Worm (Caenorhabditis elegans): Measurements from ENCODE around the gene Y47D3A.21.

The Y47D3A.21 gene

DNA sequence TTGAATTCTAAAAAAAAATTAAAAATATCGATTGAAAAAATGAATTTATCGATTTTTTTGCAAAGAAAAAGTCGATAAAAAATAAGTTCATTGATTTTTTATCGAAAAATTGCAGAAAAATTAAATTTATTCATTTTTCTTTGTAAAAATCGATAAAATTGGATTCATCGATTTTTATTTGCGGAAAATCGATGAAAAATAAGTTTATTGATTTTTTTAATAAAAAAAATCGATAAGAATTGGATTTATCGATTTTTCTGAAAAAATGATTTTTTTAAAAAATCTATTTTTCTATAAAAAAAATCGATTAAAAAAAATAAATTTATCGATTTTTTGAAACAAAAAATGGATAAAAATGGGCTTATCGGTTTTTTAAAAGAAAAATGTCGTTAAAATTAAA, 1.2 kb upstream of the Y47D3A.21 start:
- TF ChIP-seq ces-1 (GFP tag; optimal IDR thresholded peaks at IDR 0.05), result peak; percentile 36
- no peak for TF ChIP-seq pha-4 (tag; optimal IDR thresholded peaks at IDR 0.05)

DNA sequence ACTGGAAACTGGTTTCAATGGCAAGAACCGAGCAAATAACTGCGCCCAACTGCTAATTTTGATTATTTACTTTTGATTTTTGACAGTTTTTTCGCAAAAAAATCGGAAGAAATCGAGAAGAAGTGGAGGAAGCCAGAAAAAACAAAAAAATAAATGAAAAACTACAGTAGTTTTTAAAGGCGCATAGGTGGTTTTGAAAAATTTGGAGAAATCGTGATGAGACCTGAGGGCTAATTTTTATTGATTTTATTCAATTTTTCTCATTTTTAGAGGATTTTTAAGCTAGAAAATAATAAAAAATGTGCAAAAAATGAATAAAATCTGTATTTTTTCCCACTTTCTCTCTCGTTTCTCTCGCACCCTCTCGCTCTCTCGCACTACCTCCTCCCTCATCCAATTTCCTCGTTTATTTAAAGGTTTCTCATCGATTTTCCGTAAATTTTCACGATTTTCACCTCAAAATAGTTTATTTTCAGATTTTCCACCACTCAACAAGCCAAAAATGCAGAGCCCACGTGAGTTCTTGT, 4.1 kb downstream of the Y47D3A.21 start, which contains the start of gene Y47D3A.20:
Gene Y47D3A.20 (plus strand): TSS at position 477 of the 527 bp plus-strand sequence.
- TF ChIP-seq ham-2 (GFP tag; optimal IDR thresholded peaks at IDR 0.05) (no peak), nhr-237 (tag; optimal IDR thresholded peaks at IDR 0.05) (no peak), blmp-1 (tag; optimal IDR thresholded peaks at IDR 0.05) (no peak), ces-1 (GFP tag; optimal IDR thresholded peaks at IDR 0.05) (peak; percentile 41), M03D4.4 (tag; optimal IDR thresholded peaks at IDR 0.05) (no peak), bed-3 (GFP tag; optimal IDR thresholded peaks at IDR 0.05) (no peak)

DNA sequence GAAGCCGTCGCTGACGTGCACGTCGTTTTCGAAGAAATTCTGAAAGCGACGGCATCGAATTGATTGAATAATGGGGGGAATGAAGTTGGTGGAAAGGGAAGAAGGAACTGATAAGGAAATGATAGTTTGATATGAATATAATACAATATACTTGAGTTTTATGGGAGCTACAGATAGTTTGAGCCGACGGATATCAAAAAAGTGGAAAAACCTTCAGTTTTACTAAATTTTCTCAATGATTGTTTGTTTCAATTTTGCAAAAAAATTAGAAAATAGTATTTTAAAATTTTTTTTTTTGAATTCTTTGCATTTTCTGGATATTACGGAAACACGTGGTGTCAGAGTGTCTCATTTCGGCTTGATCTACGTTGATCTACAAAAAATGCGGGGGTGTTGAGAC, 7.9 kb downstream of the Y47D3A.21 start, which contains the start of gene obr-1:
Gene obr-1 (minus strand): TSS at position 101 of the 400 bp plus-strand sequence.
- TF ChIP-seq sptf-1 (tag; optimal IDR thresholded peaks at IDR 0.05), result no peak
- TF ChIP-seq pha-4 (tag; optimal IDR thresholded peaks at IDR 0.05), result no peak
- TF ChIP-seq unc-62 (GFP tag; optimal IDR thresholded peaks at IDR 0.05), result no peak
- TF ChIP-seq drap-1 (GFP tag; optimal IDR thresholded peaks at IDR 0.05), result no peak
- no peak for TF ChIP-seq ceh-43 (GFP tag; optimal IDR thresholded peaks at IDR 0.05)

DNA sequence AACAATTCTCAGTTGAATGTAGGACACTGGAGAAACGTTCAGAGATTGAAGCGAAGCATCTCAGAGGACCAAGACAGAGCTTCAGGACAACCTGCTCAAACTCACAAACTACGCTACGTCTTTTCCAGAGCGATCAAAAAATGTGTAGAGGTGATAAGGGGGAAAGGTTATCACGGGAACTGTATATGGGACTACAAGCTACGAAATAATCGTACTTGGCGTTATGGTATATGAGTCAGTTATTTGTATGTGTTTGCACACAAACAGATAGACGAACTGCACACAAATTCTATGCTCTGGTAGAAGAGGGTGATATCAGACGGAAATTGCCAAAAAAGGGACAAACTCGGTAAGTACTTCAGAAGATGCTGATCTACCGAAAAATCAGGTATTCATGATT, 9.5 kb downstream of the Y47D3A.21 start:
- TF ChIP-seq nhr-28 (tag; optimal IDR thresholded peaks at IDR 0.05), result no peak
- no peak for TF ChIP-seq sptf-1 (tag; optimal IDR thresholded peaks at IDR 0.05)
- TF ChIP-seq nhr-2 (tag; optimal IDR thresholded peaks at IDR 0.05), result no peak
- no peak for TF ChIP-seq hlh-1 (tag; optimal IDR thresholded peaks at IDR 0.05)
- no peak for TF ChIP-seq blmp-1 (tag; optimal IDR thresholded peaks at IDR 0.05)
- TF ChIP-seq bed-3 (GFP tag; optimal IDR thresholded peaks at IDR 0.05), result no peak
- no peak for TF ChIP-seq pha-4 (tag; optimal IDR thresholded peaks at IDR 0.05)
- no peak for TF ChIP-seq flh-1 (GFP tag; optimal IDR thresholded peaks at IDR 0.05)
- TF ChIP-seq lin-13 (tag; optimal IDR thresholded peaks at IDR 0.05), result no peak
- no peak for TF ChIP-seq sem-2 (GFP tag; optimal IDR thresholded peaks at IDR 0.05)
- no peak for TF ChIP-seq ces-1 (GFP tag; optimal IDR thresholded peaks at IDR 0.05)
- TF ChIP-seq mep-1 (tag; optimal IDR thresholded peaks at IDR 0.05), result no peak
- no peak for TF ChIP-seq lin-32 (GFP tag; optimal IDR thresholded peaks at IDR 0.05)

DNA sequence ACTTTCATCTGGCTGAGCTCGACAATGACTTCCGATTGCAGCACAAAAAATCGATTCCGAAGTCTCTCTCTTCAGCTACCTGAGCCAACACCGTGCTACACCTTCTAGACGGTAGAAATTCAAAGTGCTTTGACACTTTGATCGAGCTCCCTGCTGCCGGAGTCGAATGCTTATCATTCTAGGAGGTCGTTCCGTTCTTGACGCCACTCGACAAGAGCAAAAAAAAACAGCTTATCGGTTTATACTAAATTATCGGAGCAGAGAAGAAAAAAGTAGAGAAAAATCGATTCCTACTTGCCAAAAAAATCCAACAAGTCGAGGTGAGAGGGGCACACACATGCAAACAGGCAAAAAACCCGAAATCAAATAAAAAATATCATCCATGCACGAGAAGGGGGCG, 10.2 kb downstream of the Y47D3A.21 start:
- TF ChIP-seq nhr-12 (tag; optimal IDR thresholded peaks at IDR 0.05) (no peak), unc-120 (tag; optimal IDR thresholded peaks at IDR 0.05; ENCODE audit: poor library complexity, severe bottlenecking) (no peak), lin-13 (tag; optimal IDR thresholded peaks at IDR 0.05) (no peak), unc-62 (GFP tag; optimal IDR thresholded peaks at IDR 0.05) (no peak), cnd-1 (tag; optimal IDR thresholded peaks at IDR 0.05) (no peak), unc-39 (tag; optimal IDR thresholded peaks at IDR 0.05) (no peak), lin-32 (GFP tag; optimal IDR thresholded peaks at IDR 0.05) (no peak)

DNA sequence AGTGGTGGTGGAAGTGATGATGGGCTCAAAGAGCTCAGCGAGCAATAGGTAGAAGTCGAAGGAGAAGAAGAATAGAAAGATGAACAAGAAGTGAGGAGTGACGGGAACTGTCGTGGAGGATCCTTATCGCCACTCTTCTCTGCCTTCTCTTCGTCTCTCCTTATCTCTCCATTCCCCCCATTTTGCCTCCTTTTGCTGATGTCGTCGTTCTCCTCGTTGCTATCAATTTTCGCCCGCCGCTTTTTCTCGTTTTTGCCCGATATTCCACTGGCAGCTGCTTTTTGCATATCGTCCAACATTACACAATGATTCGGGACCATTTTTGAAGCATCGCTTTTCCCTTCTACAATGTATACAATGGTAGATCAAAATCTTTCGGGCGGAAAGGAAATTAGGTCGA, 11.3 kb downstream of the Y47D3A.21 start:
- peak; percentile 80 for TF ChIP-seq elt-1 (tag; optimal IDR thresholded peaks at IDR 0.05; ENCODE audit: borderline replicate concordance, insufficient read depth)
- no peak for TF ChIP-seq nhr-28 (tag; optimal IDR thresholded peaks at IDR 0.05)

DNA sequence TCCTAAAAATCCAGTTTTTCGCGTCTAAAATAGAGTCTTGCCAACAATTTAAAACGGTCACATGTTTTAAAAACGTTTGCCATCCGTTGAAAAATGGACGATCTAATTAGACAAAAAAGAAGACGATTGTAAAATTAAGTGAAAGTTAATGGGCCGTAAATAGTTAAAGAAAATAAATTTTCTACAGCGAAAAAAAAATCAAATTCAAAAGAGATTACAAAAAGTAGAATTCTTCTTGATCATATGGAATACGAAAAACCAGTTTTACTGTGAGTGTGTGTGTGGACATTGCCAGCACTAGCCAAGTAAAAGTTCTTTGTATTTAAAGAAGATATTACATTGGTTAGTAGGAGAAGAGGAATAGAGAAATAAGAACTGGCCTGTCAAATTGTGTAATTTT, 16.6 kb downstream of the Y47D3A.21 start:
- TF ChIP-seq snpc-4 (tag; optimal IDR thresholded peaks at IDR 0.05), result no peak
- no peak for TF ChIP-seq nhr-76 (tag; optimal IDR thresholded peaks at IDR 0.05)
- no peak for TF ChIP-seq mep-1 (tag; optimal IDR thresholded peaks at IDR 0.05)
- TF ChIP-seq nhr-237 (tag; optimal IDR thresholded peaks at IDR 0.05), result no peak
- no peak for TF ChIP-seq cnd-1 (tag; optimal IDR thresholded peaks at IDR 0.05)
- no peak for TF ChIP-seq nhr-28 (tag; optimal IDR thresholded peaks at IDR 0.05)
- TF ChIP-seq bed-3 (GFP tag; optimal IDR thresholded peaks at IDR 0.05), result no peak
- TF ChIP-seq M03D4.4 (tag; optimal IDR thresholded peaks at IDR 0.05), result no peak
- no peak for TF ChIP-seq mab-5 (tag; optimal IDR thresholded peaks at IDR 0.05)
- no peak for TF ChIP-seq drap-1 (GFP tag; optimal IDR thresholded peaks at IDR 0.05)
